Worm (Caenorhabditis elegans): ENCODE data around the gene T05G5.5.
A peak's percentile ranks its signal among the peaks of the same experiment; 100 is the strongest.

Gene T05G5.5

DNA sequence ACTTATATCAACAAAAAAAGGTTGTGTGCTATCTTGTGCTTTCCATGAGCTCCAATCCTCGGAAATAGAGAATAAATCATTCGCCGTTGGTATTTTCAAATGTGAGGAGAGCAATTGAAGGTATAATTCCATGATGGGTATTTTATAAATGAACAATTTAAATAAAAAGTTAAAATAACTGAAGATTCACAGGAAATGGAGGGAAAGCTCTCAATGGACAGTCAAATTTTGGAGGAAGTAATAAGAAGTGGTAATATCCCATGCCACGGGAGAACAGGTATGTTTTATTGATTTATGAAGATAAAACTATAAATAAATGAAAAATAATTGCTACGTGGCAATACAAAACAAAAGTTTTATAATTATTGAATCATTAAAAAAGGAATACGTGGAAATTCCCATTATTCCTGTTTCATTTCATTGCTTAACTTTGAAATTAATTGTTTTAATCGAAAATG lies 31.9 kb upstream of the T05G5.5 start (continued):
- TF ChIP-seq hif-1 (tag; optimal IDR thresholded peaks at IDR 0.05) (no peak), madf-9 (GFP tag; conservative IDR thresholded peaks at IDR 0.05) (no peak), nhr-41 (GFP tag; IDR thresholded peaks at IDR 0.05) (no peak), lsy-2 (tag; optimal IDR thresholded peaks at IDR 0.05) (peak in 1 of 2 experiments; percentile 50), aly-2 (tag; optimal IDR thresholded peaks at IDR 0.05) (no peak), spr-3 (GFP tag; optimal IDR thresholded peaks at IDR 0.05) (peak; percentile 40), cey-2 (tag; optimal IDR thresholded peaks at IDR 0.05; ENCODE audit: borderline replicate concordance, insufficient read depth) (no peak), mep-1 (tag; optimal IDR thresholded peaks at IDR 0.05) (peak; percentile 65), R02D3.7 (tag; optimal IDR thresholded peaks at IDR 0.05) (no peak), fos-1 (tag; optimal IDR thresholded peaks at IDR 0.05) (peak; percentile 51), duxl-1 (tag; optimal IDR thresholded peaks at IDR 0.05; ENCODE audit: poor library complexity) (peak; percentile 46), nhr-111 (GFP tag; optimal IDR thresholded peaks at IDR 0.05) (peak; percentile 51), lin-1 (GFP tag; IDR thresholded peaks at IDR 0.05) (no peak), ztf-7 (tag; optimal IDR thresholded peaks at IDR 0.05) (no peak), ces-1 (GFP tag; optimal IDR thresholded peaks at IDR 0.05) (no peak), F26F4.8 (GFP tag; conservative IDR thresholded peaks at IDR 0.05) (no peak), zip-11 (GFP tag; IDR thresholded peaks at IDR 0.05) (no peak), sdz-12 (GFP tag; optimal IDR thresholded peaks at IDR 0.05) (peak; percentile 76), mdl-1 (tag; optimal IDR thresholded peaks at IDR 0.05) (no peak), hlh-11 (tag; optimal IDR thresholded peaks at IDR 0.05) (no peak), nhr-48 (tag; optimal IDR thresholded peaks at IDR 0.05) (peak; percentile 26), dve-1 (tag; optimal IDR thresholded peaks at IDR 0.05; ENCODE audit: insufficient read depth) (peak; percentile 78), nhr-6 (tag; optimal IDR thresholded peaks at IDR 0.05) (no peak)

DNA sequence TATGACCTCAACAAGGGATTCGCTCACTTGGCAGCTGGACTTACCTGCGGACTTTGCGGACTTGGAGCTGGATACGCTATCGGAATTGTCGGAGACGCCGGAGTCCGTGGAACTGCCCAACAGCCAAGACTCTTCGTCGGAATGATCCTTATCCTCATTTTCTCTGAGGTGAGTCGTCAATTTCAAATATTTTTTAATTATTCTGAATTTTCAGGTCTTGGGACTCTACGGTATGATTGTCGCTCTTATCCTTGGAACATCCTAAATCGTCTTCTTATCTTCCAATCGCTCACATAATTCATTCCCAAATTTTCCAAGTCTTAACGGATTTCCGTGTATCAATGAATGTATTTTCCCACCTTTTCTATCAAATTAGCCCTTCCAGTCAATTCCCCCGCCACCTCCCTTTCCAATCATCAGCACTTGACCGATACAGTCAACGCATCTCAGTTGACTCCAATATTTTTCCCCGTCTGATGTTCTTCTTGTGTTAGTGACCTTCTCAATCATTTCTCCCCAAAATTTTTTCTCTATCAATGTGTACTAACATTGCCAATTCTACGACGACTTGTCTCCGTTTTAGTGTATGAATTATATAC lies 31.4 kb upstream of the T05G5.5 start, which contains the start of gene R10E11.6:
TSS of gene R10E11.6 (plus strand) at position 524 of the 599 bp plus-strand sequence.
- TF ChIP-seq mdl-1 (tag; optimal IDR thresholded peaks at IDR 0.05), result no peak
- 0 out of 2 replicates have a peak, but pooled peaks have one; percentile 11 for TF ChIP-seq D1046.2 (GFP tag; IDR thresholded peaks at IDR 0.05)
- no peak for TF ChIP-seq lin-29 (GFP tag; IDR thresholded peaks at IDR 0.05)
- peak; percentile 33 for TF ChIP-seq Y5F2A.4 (GFP tag; optimal IDR thresholded peaks at IDR 0.05)
- TF ChIP-seq daf-19 (GFP tag; conservative IDR thresholded peaks at IDR 0.05), result 0 out of 2 replicates have a peak, but pooled peaks have one; percentile 10
- no peak for TF ChIP-seq ces-1 (GFP tag; optimal IDR thresholded peaks at IDR 0.05)
- 0 out of 2 replicates have a peak, but pooled peaks have one; percentile 8 for TF ChIP-seq daf-8 (GFP tag; IDR thresholded peaks at IDR 0.05)
- peak; percentile 92 for TF ChIP-seq aha-1 (tag)
- TF ChIP-seq mes-2 (tag; optimal IDR thresholded peaks at IDR 0.05; ENCODE audit: poor library complexity, severe bottlenecking), result peak; percentile 22

DNA sequence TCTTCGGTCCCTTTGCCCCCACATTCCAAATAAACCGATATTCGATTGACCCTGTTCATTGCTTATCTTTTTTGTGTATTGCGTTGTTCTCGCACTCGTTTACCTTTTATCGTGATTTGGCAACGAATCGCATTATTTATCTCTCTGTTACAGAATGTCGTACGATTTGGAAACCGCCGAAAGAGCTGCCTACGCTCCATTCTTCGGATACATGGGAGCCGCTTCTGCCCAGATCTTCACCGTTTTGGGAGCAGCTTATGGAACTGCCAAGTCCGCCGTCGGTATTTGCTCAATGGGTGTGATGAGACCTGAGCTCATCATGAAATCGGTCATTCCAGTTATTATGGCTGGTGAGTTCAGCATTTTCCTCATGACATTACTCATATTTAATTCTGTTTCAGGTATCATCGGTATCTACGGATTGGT lies 30.8 kb upstream of the T05G5.5 start, which contains the start of gene vha-2:
TSS of gene vha-2 (plus strand) at position 154 of the 426 bp plus-strand sequence.
- TF ChIP-seq hlh-30 (tag; optimal IDR thresholded peaks at IDR 0.05; ENCODE audit: insufficient read depth), result no peak
- TF ChIP-seq ZK337.2 (GFP tag; IDR thresholded peaks at IDR 0.05), result no peak
- TF ChIP-seq dmd-8 (GFP tag; IDR thresholded peaks at IDR 0.05), result no peak
- TF ChIP-seq Y105C5A.15 (GFP tag; IDR thresholded peaks at IDR 0.05), result no peak
- TF ChIP-seq php-3 (GFP tag; IDR thresholded peaks at IDR 0.05), result no peak
- TF ChIP-seq arid-1 (GFP tag; conservative IDR thresholded peaks at IDR 0.05), result peak; percentile 49
- TF ChIP-seq lin-13 (GFP tag; optimal IDR thresholded peaks at IDR 0.05), result no peak
- TF ChIP-seq lir-3 (tag; optimal IDR thresholded peaks at IDR 0.05), result no peak
- TF ChIP-seq sdz-12 (GFP tag; optimal IDR thresholded peaks at IDR 0.05), result no peak
- TF ChIP-seq mes-2 (tag; optimal IDR thresholded peaks at IDR 0.05; ENCODE audit: poor library complexity, severe bottlenecking), result peak; percentile 32
- TF ChIP-seq nhr-48 (tag; optimal IDR thresholded peaks at IDR 0.05), result peak; percentile 10
- TF ChIP-seq ces-1 (GFP tag; optimal IDR thresholded peaks at IDR 0.05), result no peak
- no peak for TF ChIP-seq nhr-77 (tag; optimal IDR thresholded peaks at IDR 0.05)
- TF ChIP-seq F37D6.2 (tag; optimal IDR thresholded peaks at IDR 0.05), result no peak
- no peak for TF ChIP-seq snpc-4 (tag; optimal IDR thresholded peaks at IDR 0.05)
- no peak for TF ChIP-seq ceh-28 (tag; optimal IDR thresholded peaks at IDR 0.05)
- peak; percentile 31 for TF ChIP-seq dve-1 (tag; optimal IDR thresholded peaks at IDR 0.05; ENCODE audit: insufficient read depth)
- no peak for TF ChIP-seq dmd-6 (GFP tag; IDR thresholded peaks at IDR 0.05)
- TF ChIP-seq nhr-102 (tag; optimal IDR thresholded peaks at IDR 0.05), result peak; percentile 12
- TF ChIP-seq aly-2 (tag; optimal IDR thresholded peaks at IDR 0.05), result no peak
- no peak for TF ChIP-seq nhr-6 (tag; optimal IDR thresholded peaks at IDR 0.05)
- TF ChIP-seq ceh-82 (tag; optimal IDR thresholded peaks at IDR 0.05), result no peak
- no peak for TF ChIP-seq lin-39 (tag; optimal IDR thresholded peaks at IDR 0.05)

All from whole organism, L4 larva.